Worm (Caenorhabditis elegans) whole organism, L3 larva: Measurements from ENCODE around the gene T06C12.9.

ENCODE experiments used
- R02D3.7 ChIP-seq: fragments of 150-350 bp; optimal IDR thresholded peaks from 2 replicates; lab custom pipeline; 2014; ENCODE audit warnings: missing biosample characterization, missing genetic modification characterization
- ZK546.5 ChIP-seq: sonication (generic microtip); optimal IDR thresholded peaks from 2 replicates; lab custom pipeline; 2017; ENCODE audit warnings: missing biosample characterization, missing genetic modification characterization
- aly-2 ChIP-seq: fragments of 150-350 bp; optimal IDR thresholded peaks from 2 replicates; lab custom pipeline; 2014; ENCODE audit warnings: missing biosample characterization, missing genetic modification characterization
- ama-1 ChIP-seq: fragments of 150-350 bp; optimal IDR thresholded peaks from 2 replicates; lab custom pipeline; 2018
- ceh-16 ChIP-seq: sonication (generic microtip); optimal IDR thresholded peaks from 2 replicates; lab custom pipeline; 2017; ENCODE audit warnings: missing biosample characterization, missing genetic modification characterization
- ceh-82 ChIP-seq: fragments of 150-350 bp; optimal IDR thresholded peaks from 2 replicates; lab custom pipeline; 2014; ENCODE audit warnings: missing biosample characterization, missing genetic modification characterization
- ceh-9 ChIP-seq: sonication (generic microtip); optimal IDR thresholded peaks from 2 replicates; lab custom pipeline; 2018; ENCODE audit warnings: missing biosample characterization, missing genetic modification characterization
- daf-12 ChIP-seq: fragments of 150-350 bp; optimal IDR thresholded peaks from 2 replicates; lab custom pipeline; 2014; ENCODE audit warnings: missing biosample characterization, missing genetic modification reagents, missing genetic modification characterization
- egl-27 ChIP-seq: sonication (generic microtip); optimal IDR thresholded peaks from 4 replicates; lab custom pipeline; 2017; ENCODE audit warnings: missing biosample characterization, missing genetic modification reagents, missing genetic modification characterization
- egl-5 ChIP-seq: fragments of 150-350 bp; optimal IDR thresholded peaks from 2 replicates; lab custom pipeline; 2017; ENCODE audit warnings: missing biosample characterization, missing genetic modification reagents, missing genetic modification characterization, inconsistent platforms
- elt-1 ChIP-seq: fragments of 150-350 bp; optimal IDR thresholded peaks from 2 replicates; lab custom pipeline; 2014; ENCODE audit warnings: missing biosample characterization, missing genetic modification characterization
- elt-2 ChIP-seq: sonication (generic microtip); optimal IDR thresholded peaks from 2 replicates; lab custom pipeline; 2016; ENCODE audit warnings: missing genetic modification reagents, mild to moderate bottlenecking, missing genetic modification characterization, missing compliant biosample characterization
- elt-3 ChIP-seq, 3 experiments: fragments of 150-350 bp in 1 of 3; sonication (generic microtip) in 2 of 3; optimal IDR thresholded peaks; 2 replicates in 2 of 3; 4 replicates in 1 of 3; lab custom pipeline; 2014 to 2017; ENCODE audit warnings: missing biosample characterization in 3 of 3, missing genetic modification characterization in 3 of 3
- eor-1 ChIP-seq, 2 experiments: fragments of 150-350 bp; optimal IDR thresholded peaks; 2 replicates each; lab custom pipeline; 2014 to 2018; ENCODE audit warnings: missing biosample characterization in 2 of 2, missing genetic modification characterization in 2 of 2
- fkh-10 ChIP-seq: sonication (generic microtip); optimal IDR thresholded peaks from 2 replicates; lab custom pipeline; 2017; ENCODE audit warnings: missing biosample characterization, missing genetic modification reagents, missing genetic modification characterization
- fkh-2 ChIP-seq: fragments of 150-350 bp; optimal IDR thresholded peaks from 2 replicates; lab custom pipeline; 2014; ENCODE audit warnings: missing biosample characterization, missing genetic modification reagents, missing genetic modification characterization
- fos-1 ChIP-seq: fragments of 150-350 bp; optimal IDR thresholded peaks from 2 replicates; lab custom pipeline; 2014; ENCODE audit warnings: missing biosample characterization, missing genetic modification characterization
- hmg-11 ChIP-seq: sonication (generic microtip); optimal IDR thresholded peaks from 2 replicates; lab custom pipeline; 2016; ENCODE audit warnings: missing genetic modification characterization, missing compliant biosample characterization
- lin-15B ChIP-seq: fragments of 150-350 bp; optimal IDR thresholded peaks from 2 replicates; lab custom pipeline; 2014; ENCODE audit warnings: missing biosample characterization, missing genetic modification characterization
- lin-39 ChIP-seq: fragments of 150-350 bp; optimal IDR thresholded peaks from 2 replicates; lab custom pipeline; 2018; ENCODE audit warnings: missing biosample characterization, missing genetic modification reagents, missing genetic modification characterization
- mdl-1 ChIP-seq: fragments of 150-350 bp; optimal IDR thresholded peaks from 2 replicates; lab custom pipeline; 2014; ENCODE audit warnings: missing biosample characterization, missing genetic modification characterization
- mml-1 ChIP-seq: fragments of 150-350 bp; sonication (generic microtip); optimal IDR thresholded peaks from 3 replicates; lab custom pipeline; 2014; ENCODE audit warnings: missing biosample characterization, missing genetic modification characterization
- nhr-11 ChIP-seq: fragments of 150-350 bp; optimal IDR thresholded peaks from 2 replicates; lab custom pipeline; 2014; ENCODE audit warnings: missing biosample characterization, missing genetic modification characterization
- nhr-12 ChIP-seq: fragments of 150-350 bp; optimal IDR thresholded peaks from 2 replicates; lab custom pipeline; 2014; ENCODE audit warnings: missing biosample characterization, missing genetic modification characterization
- nhr-237 ChIP-seq: fragments of 150-350 bp; optimal IDR thresholded peaks from 2 replicates; lab custom pipeline; 2014; ENCODE audit warnings: missing biosample characterization, missing genetic modification characterization
- nhr-43 ChIP-seq: sonication (generic microtip); optimal IDR thresholded peaks from 2 replicates; lab custom pipeline; 2016; ENCODE audit warnings: mild to moderate bottlenecking, missing genetic modification characterization, missing compliant biosample characterization; ENCODE audit not compliant: poor library complexity, severe bottlenecking
- nhr-67 ChIP-seq: fragments of 150-350 bp; optimal IDR thresholded peaks from 2 replicates; lab custom pipeline; 2014; ENCODE audit warnings: missing biosample characterization, missing genetic modification characterization
- nhr-76 ChIP-seq: fragments of 150-350 bp; sonication (generic microtip); optimal IDR thresholded peaks from 5 replicates; lab custom pipeline; 2014; ENCODE audit warnings: missing biosample characterization, missing genetic modification characterization
- nhr-77 ChIP-seq: fragments of 150-350 bp; optimal IDR thresholded peaks from 2 replicates; lab custom pipeline; 2014; ENCODE audit warnings: missing biosample characterization, missing genetic modification characterization
- pqm-1 ChIP-seq: fragments of 150-350 bp; optimal IDR thresholded peaks from 2 replicates; lab custom pipeline; 2017; ENCODE audit warnings: missing biosample characterization, missing genetic modification characterization, inconsistent platforms
- sea-2 ChIP-seq: fragments of 150-350 bp; sonication (generic microtip); optimal IDR thresholded peaks from 4 replicates; lab custom pipeline; 2014; ENCODE audit warnings: missing biosample characterization, missing genetic modification reagents, missing genetic modification characterization
- skn-1 ChIP-seq: fragments of 150-350 bp; optimal IDR thresholded peaks from 2 replicates; lab custom pipeline; 2014; ENCODE audit warnings: missing biosample characterization, missing genetic modification characterization
- snpc-4 ChIP-seq: fragments of 150-350 bp; optimal IDR thresholded peaks from 2 replicates; lab custom pipeline; 2014; ENCODE audit warnings: missing biosample characterization, missing genetic modification characterization
- tbx-2 ChIP-seq: sonication (generic microtip); optimal IDR thresholded peaks from 2 replicates; lab custom pipeline; 2016; ENCODE audit warnings: mild to moderate bottlenecking, missing genetic modification characterization, missing compliant biosample characterization
- unc-39 ChIP-seq: sonication (generic microtip); optimal IDR thresholded peaks from 4 replicates; lab custom pipeline; 2017; ENCODE audit warnings: missing biosample characterization, missing genetic modification characterization
- unc-62 ChIP-seq: fragments of 150-350 bp; sonication (generic microtip); optimal IDR thresholded peaks from 4 replicates; lab custom pipeline; 2014; ENCODE audit warnings: missing biosample characterization, missing genetic modification reagents, missing genetic modification characterization
- zag-1 ChIP-seq: fragments of 150-350 bp; optimal IDR thresholded peaks from 2 replicates; lab custom pipeline; 2014; ENCODE audit warnings: missing biosample characterization, missing genetic modification characterization
- ztf-4 ChIP-seq: fragments of 150-350 bp; optimal IDR thresholded peaks from 2 replicates; lab custom pipeline; 2014; ENCODE audit warnings: missing biosample characterization, missing genetic modification characterization

Gene T06C12.9

ce11 chrV:15900564-15900963 is 14.7 kb upstream of the T06C12.9 start:
- no peak for TF ChIP-seq R02D3.7
- no peak for TF ChIP-seq nhr-12 (tag; lab: Kevin White, UChicago)
- TF ChIP-seq nhr-67 = no peak

DNA sequence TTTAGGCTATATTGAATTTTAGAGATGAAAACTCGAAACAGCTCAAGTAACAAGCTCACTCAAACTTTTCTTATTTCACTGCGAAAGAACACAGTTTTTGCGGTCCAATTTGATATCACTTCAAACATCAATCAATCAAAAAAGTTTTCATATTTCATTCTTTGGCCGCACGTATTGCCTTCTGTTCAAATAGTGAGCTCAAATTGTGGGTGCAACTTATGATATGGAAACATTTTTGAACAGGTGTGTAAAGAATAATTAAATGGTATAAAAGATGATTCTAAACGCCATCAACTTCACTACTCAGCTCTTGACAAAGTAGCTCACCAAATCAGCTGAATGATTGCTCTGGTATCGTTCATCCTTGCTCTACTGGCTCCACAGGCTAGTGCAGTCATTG is 13.8 kb upstream of the T06C12.9 start, which contains the start of gene T06C12.14:
TSS of gene T06C12.14 (plus strand) at position 301 of the 400 bp plus-strand sequence.
- TF ChIP-seq ama-1 (lab: Kevin White, UChicago) = no peak
- TF ChIP-seq skn-1 = no peak
- no peak for TF ChIP-seq pqm-1
- no peak for TF ChIP-seq nhr-11 (tag; lab: Kevin White, UChicago)
- TF ChIP-seq hmg-11 (tag; lab: Kevin White, UChicago) = no peak
- no peak for TF ChIP-seq ceh-16 (tag; lab: Kevin White, UChicago)
- TF ChIP-seq snpc-4 (tag; lab: Kevin White, UChicago) = no peak
- no peak for TF ChIP-seq unc-39 (tag; lab: Kevin White, UChicago)
- TF ChIP-seq nhr-76 (tag; lab: Kevin White, UChicago) = no peak
- no peak for TF ChIP-seq egl-5 (tag; lab: Kevin White, UChicago)
- no peak for TF ChIP-seq ztf-4
- TF ChIP-seq tbx-2 = no peak
- TF ChIP-seq lin-39 = no peak
- TF ChIP-seq aly-2 (tag; lab: Kevin White, UChicago) = no peak
- TF ChIP-seq nhr-43 = no peak
- no peak for TF ChIP-seq elt-3 (tag; optimal IDR thresholded peaks at IDR 0.05; lab: Kevin White, UChicago)
- no peak for TF ChIP-seq fos-1
- TF ChIP-seq fkh-2 (tag; lab: Kevin White, UChicago) = no peak
- TF ChIP-seq elt-1 (tag; lab: Kevin White, UChicago) = no peak
- no peak for TF ChIP-seq sea-2

ce11 chrV:15897696-15898095 is 11.8 kb upstream of the T06C12.9 start, which contains the start of gene str-60:
TSS of gene str-60 (plus strand) at chrV:15897996.
- TF ChIP-seq elt-2 (tag; lab: Kevin White, UChicago) (no peak), nhr-237 (tag; lab: Kevin White, UChicago) (no peak), pqm-1 (no peak), ztf-4 (no peak), zag-1 (no peak), mml-1 (tag; lab: Kevin White, UChicago) (no peak), ceh-16 (tag; lab: Kevin White, UChicago) (no peak), fkh-10 (GFP tag; lab: Kevin White, UChicago) (no peak), unc-62 (GFP tag; lab: Kevin White, UChicago) (no peak), ZK546.5 (tag; lab: Kevin White, UChicago) (no peak), lin-39 (no peak), unc-39 (tag; lab: Kevin White, UChicago) (no peak), elt-1 (tag; lab: Kevin White, UChicago) (no peak), ceh-9 (tag; lab: Kevin White, UChicago) (no peak)

ce11 chrV:15896671-15897070 is 10.8 kb upstream of the T06C12.9 start, which contains the start of gene nhr-213:
TSS of gene nhr-213 (minus strand) at chrV:15896771.
- no peak for TF ChIP-seq nhr-43
- no peak for TF ChIP-seq mdl-1 (tag; lab: Kevin White, UChicago)
- no peak for TF ChIP-seq ceh-82 (tag; lab: Kevin White, UChicago)
- TF ChIP-seq nhr-77 (tag; lab: Kevin White, UChicago) = no peak
- TF ChIP-seq daf-12 (tag; lab: Kevin White, UChicago) = no peak
- TF ChIP-seq eor-1 (tag; optimal IDR thresholded peaks at IDR 0.05; lab: Kevin White, UChicago) = no peak
- TF ChIP-seq sea-2 = no peak
- no peak for TF ChIP-seq mml-1 (tag; lab: Kevin White, UChicago)
- TF ChIP-seq snpc-4 (tag; lab: Kevin White, UChicago) = no peak
- no peak for TF ChIP-seq ztf-4
- no peak for TF ChIP-seq tbx-2
- TF ChIP-seq lin-15B = no peak
- TF ChIP-seq nhr-76 (tag; lab: Kevin White, UChicago) = no peak
- TF ChIP-seq egl-27 (tag; lab: Kevin White, UChicago) = no peak
- TF ChIP-seq, all 47 proteins: peak for 0
